Fruit fly (Drosophila melanogaster) whole organism, embryonic: ENCODE data around the gene beta4GalNAcTB.

ENCODE experiments used
- Bdp1 ChIP-seq: fragments of 200-800 bp; sonication (Bioruptor generic); optimal IDR thresholded peaks from 3 replicates; lab custom pipeline; 2016; ENCODE audit warnings: missing biosample characterization, missing genetic modification characterization
- CG11085 ChIP-seq: fragments of 200-800 bp; sonication (Bioruptor generic); IDR thresholded peaks from 2 replicates; pipeline ENCODE4 v1.3.6; 2022; ENCODE audit warnings: missing biosample characterization, missing genetic modification characterization
- CG11695 ChIP-seq: fragments of 200-800 bp; sonication (Bioruptor generic); IDR thresholded peaks from 3 replicates; pipeline ENCODE4 v1.3.6; 2022; ENCODE audit warnings: missing biosample characterization, missing genetic modification characterization
- CG13287 ChIP-seq: fragments of 200-800 bp; sonication (Bioruptor generic); IDR thresholded peaks from 2 replicates; pipeline ENCODE4 v1.3.6; 2022; ENCODE audit warnings: missing biosample characterization, missing genetic modification characterization; ENCODE audit not compliant: partially characterized antibody
- CG13894 ChIP-seq: fragments of 200-800 bp; sonication (Bioruptor generic); optimal IDR thresholded peaks from 3 replicates; lab custom pipeline; 2018; ENCODE audit warnings: missing biosample characterization, mild to moderate bottlenecking, missing genetic modification characterization, moderate library complexity
- CG16779 ChIP-seq: fragments of 200-800 bp; sonication (Bioruptor generic); IDR thresholded peaks from 2 replicates; pipeline ENCODE4 v1.3.6; 2022; ENCODE audit warnings: missing biosample characterization, missing genetic modification characterization
- CG16863 ChIP-seq: fragments of 200-800 bp; sonication (Bioruptor generic); optimal IDR thresholded peaks from 3 replicates; lab custom pipeline; 2016; ENCODE audit warnings: missing biosample characterization, missing genetic modification characterization
- CG17802 ChIP-seq: fragments of 200-800 bp; sonication (Bioruptor generic); optimal IDR thresholded peaks from 2 replicates; lab custom pipeline; 2018; ENCODE audit warnings: missing biosample characterization, mild to moderate bottlenecking, missing genetic modification characterization, moderate library complexity
- CG18764 ChIP-seq: fragments of 200-800 bp; sonication (Bioruptor generic); optimal IDR thresholded peaks from 3 replicates; lab custom pipeline; 2016; ENCODE audit warnings: missing biosample characterization, missing genetic modification characterization
- CG30403 ChIP-seq: fragments of 200-800 bp; sonication (Bioruptor generic); optimal IDR thresholded peaks from 3 replicates; lab custom pipeline; 2016; ENCODE audit warnings: missing biosample characterization, missing genetic modification characterization
- CG31224 ChIP-seq: fragments of 200-800 bp; sonication (Bioruptor generic); IDR thresholded peaks from 2 replicates; pipeline ENCODE4 v1.3.6; 2022; ENCODE audit warnings: missing biosample characterization, missing genetic modification characterization
- CG42726 ChIP-seq: fragments of 200-800 bp; sonication (Bioruptor generic); IDR thresholded peaks from 2 replicates; pipeline ENCODE4 v1.3.6; 2022; ENCODE audit warnings: missing biosample characterization, missing genetic modification characterization; ENCODE audit not compliant: partially characterized antibody
- CG4617 ChIP-seq: fragments of 200-800 bp; sonication (Bioruptor generic); optimal IDR thresholded peaks from 3 replicates; lab custom pipeline; 2016; ENCODE audit warnings: missing biosample characterization, missing genetic modification characterization, borderline replicate concordance
- CG6765 ChIP-seq: fragments of 200-800 bp; sonication (Bioruptor generic); optimal IDR thresholded peaks from 3 replicates; lab custom pipeline; 2017; ENCODE audit warnings: missing biosample characterization, mild to moderate bottlenecking, missing genetic modification characterization
- CG6791 ChIP-seq: fragments of 200-800 bp; sonication (Bioruptor generic); IDR thresholded peaks from 3 replicates; pipeline ENCODE4 v1.3.6; 2022; ENCODE audit warnings: missing biosample characterization, missing genetic modification characterization; ENCODE audit not compliant: partially characterized antibody
- CG7372 ChIP-seq: fragments of 200-800 bp; sonication (Bioruptor generic); IDR thresholded peaks from 2 replicates; pipeline ENCODE4 v1.3.6; 2022; ENCODE audit warnings: missing biosample characterization, missing genetic modification characterization
- CG8478 ChIP-seq: fragments of >200 bp; optimal IDR thresholded peaks from 2 replicates; lab custom pipeline; 2018
- CG8944 ChIP-seq: fragments of 200-800 bp; sonication (Bioruptor generic); optimal IDR thresholded peaks from 3 replicates; lab custom pipeline; 2016; ENCODE audit warnings: missing biosample characterization, missing genetic modification characterization
- CG9797 ChIP-seq: fragments of 200-800 bp; sonication (Bioruptor generic); optimal IDR thresholded peaks from 3 replicates; lab custom pipeline; 2018; ENCODE audit warnings: missing biosample characterization, mild to moderate bottlenecking, missing genetic modification characterization
- Chrac-16 ChIP-seq: fragments of 200-800 bp; sonication (Bioruptor generic); optimal IDR thresholded peaks from 3 replicates; lab custom pipeline; 2016; ENCODE audit warnings: missing biosample characterization, missing genetic modification characterization
- D ChIP-seq, 2 experiments: fragments of 200-800 bp in 1 of 2; fragments of >200 bp in 1 of 2; sonication (Bioruptor generic) in 1 of 2; optimal IDR thresholded peaks; 2 replicates in 1 of 2; 3 replicates in 1 of 2; lab custom pipeline; 2017; ENCODE audit warnings: mild to moderate bottlenecking in 1 of 2, missing biosample characterization in 1 of 2, missing genetic modification characterization in 1 of 2, missing genetic modification reagents in 1 of 2
- Dip2 ChIP-seq: fragments of 200-800 bp; sonication (Bioruptor generic); IDR thresholded peaks from 2 replicates; pipeline ENCODE4 v1.3.6; 2022; ENCODE audit warnings: missing biosample characterization, missing genetic modification characterization
- Dref ChIP-seq: fragments of 200-800 bp; sonication (Bioruptor generic); IDR thresholded peaks from 2 replicates; pipeline ENCODE4 v1.3.6; 2022; ENCODE audit warnings: missing biosample characterization, missing genetic modification characterization
- E2f2 ChIP-seq: fragments of 200-800 bp; sonication (Bioruptor generic); IDR thresholded peaks from 2 replicates; pipeline ENCODE4 v1.3.6; 2022; ENCODE audit warnings: missing biosample characterization, missing genetic modification characterization
- HLH54F ChIP-seq: fragments of 200-800 bp; sonication (Bioruptor generic); optimal IDR thresholded peaks from 3 replicates; lab custom pipeline; 2016; ENCODE audit warnings: missing biosample characterization, missing genetic modification characterization
- Lpt ChIP-seq: fragments of >200 bp; optimal IDR thresholded peaks from 2 replicates; lab custom pipeline; 2018; ENCODE audit warnings: missing biosample characterization, missing genetic modification characterization
- MESR4 ChIP-seq: fragments of 200-800 bp; sonication (Bioruptor generic); optimal IDR thresholded peaks from 2 replicates; lab custom pipeline; 2018; ENCODE audit warnings: missing biosample characterization, mild to moderate bottlenecking, missing genetic modification characterization, moderate library complexity
- Myb ChIP-seq: fragments of 200-800 bp; sonication (Bioruptor generic); optimal IDR thresholded peaks from 2 replicates; lab custom pipeline; 2016; ENCODE audit warnings: missing biosample characterization, missing genetic modification characterization
- Nf-YA ChIP-seq: fragments of 200-800 bp; sonication (Bioruptor generic); IDR thresholded peaks from 2 replicates; pipeline ENCODE4 v1.3.6; 2022; ENCODE audit warnings: missing biosample characterization, missing genetic modification characterization
- Nf-YC ChIP-seq: fragments of 200-800 bp; optimal IDR thresholded peaks from 3 replicates; lab custom pipeline; 2019; ENCODE audit warnings: missing biosample characterization, mild to moderate bottlenecking, missing genetic modification characterization, moderate library complexity
- Poxn ChIP-seq: fragments of 200-800 bp; sonication (Bioruptor generic); IDR thresholded peaks from 2 replicates; pipeline ENCODE4 v1.3.6; 2022; ENCODE audit warnings: missing biosample characterization, missing genetic modification characterization
- Spps ChIP-seq: fragments of 200-800 bp; sonication (Bioruptor generic); optimal IDR thresholded peaks from 2 replicates; lab custom pipeline; 2018; ENCODE audit warnings: missing biosample characterization, mild to moderate bottlenecking, missing genetic modification characterization
- ab ChIP-seq: fragments of 200-800 bp; sonication (Bioruptor generic); optimal IDR thresholded peaks from 2 replicates; lab custom pipeline; 2016; ENCODE audit warnings: missing biosample characterization, missing genetic modification characterization
- cad ChIP-seq: fragments of >200 bp; optimal IDR thresholded peaks from 2 replicates; lab custom pipeline; 2017; ENCODE audit warnings: missing biosample characterization, missing genetic modification characterization
- ci ChIP-seq: fragments of 200-800 bp; sonication (Bioruptor generic); IDR thresholded peaks from 3 replicates; pipeline ENCODE4 v1.3.6; 2022; ENCODE audit warnings: missing biosample characterization, missing genetic modification characterization
- dimm ChIP-seq: fragments of 200-800 bp; sonication (Bioruptor generic); IDR thresholded peaks from 2 replicates; pipeline ENCODE4 v1.3.6; 2022; ENCODE audit warnings: missing biosample characterization, missing genetic modification characterization
- disco-r ChIP-seq: fragments of 200-800 bp; sonication (Bioruptor generic); optimal IDR thresholded peaks from 2 replicates; lab custom pipeline; 2016; ENCODE audit warnings: missing biosample characterization, missing genetic modification characterization
- dmrt99B ChIP-seq: fragments of 200-800 bp; sonication (Bioruptor generic); optimal IDR thresholded peaks from 2 replicates; lab custom pipeline; 2018; ENCODE audit warnings: missing biosample characterization, mild to moderate bottlenecking, missing genetic modification characterization, moderate library complexity
- ewg ChIP-seq: fragments of 200-800 bp; sonication (Bioruptor generic); optimal IDR thresholded peaks from 3 replicates; lab custom pipeline; 2017; ENCODE audit warnings: mild to moderate bottlenecking, missing biosample characterization, missing genetic modification reagents, missing genetic modification characterization
- fd102C ChIP-seq: fragments of 200-800 bp; sonication (Bioruptor generic); optimal IDR thresholded peaks from 2 replicates; lab custom pipeline; 2018; ENCODE audit warnings: missing biosample characterization, mild to moderate bottlenecking, missing genetic modification characterization, moderate library complexity
- fru ChIP-seq: fragments of >200 bp; optimal IDR thresholded peaks from 2 replicates; lab custom pipeline; 2017
- ind ChIP-seq: fragments of 200-800 bp; sonication (Bioruptor generic); optimal IDR thresholded peaks from 3 replicates; lab custom pipeline; 2016; ENCODE audit warnings: missing biosample characterization, missing genetic modification characterization
- lola ChIP-seq, 3 experiments: fragments of >200 bp in 2 of 3; fragments of 200-800 bp in 1 of 3; sonication (Bioruptor generic) in 1 of 3; optimal IDR thresholded peaks; 2 replicates each; lab custom pipeline; 2017 to 2019; ENCODE audit warnings: missing biosample characterization in 3 of 3, missing genetic modification characterization in 3 of 3, mild to moderate bottlenecking in 1 of 3, moderate library complexity in 1 of 3
- maf-S ChIP-seq: fragments of 200-800 bp; sonication (Bioruptor generic); optimal IDR thresholded peaks from 2 replicates; lab custom pipeline; 2016; ENCODE audit warnings: missing biosample characterization, missing genetic modification characterization
- pzg ChIP-seq: fragments of 200-800 bp; sonication (Bioruptor generic); optimal IDR thresholded peaks from 3 replicates; lab custom pipeline; 2018; ENCODE audit warnings: missing biosample characterization, mild to moderate bottlenecking, missing genetic modification characterization, moderate library complexity
- row ChIP-seq: fragments of 200-800 bp; sonication (Bioruptor generic); IDR thresholded peaks from 3 replicates; pipeline ENCODE4 v1.3.6; 2022; ENCODE audit warnings: missing biosample characterization, missing genetic modification characterization
- run ChIP-seq: fragments of 200-800 bp; sonication (Bioruptor generic); optimal IDR thresholded peaks from 3 replicates; lab custom pipeline; 2018; ENCODE audit warnings: missing biosample characterization, mild to moderate bottlenecking, missing genetic modification characterization
- sens ChIP-seq: fragments of 200-800 bp; sonication (Bioruptor generic); peaks from one replicate; lab custom pipeline; 2016; ENCODE audit warnings: missing biosample characterization, missing genetic modification characterization
- shn ChIP-seq: fragments of 200-800 bp; sonication (Bioruptor generic); optimal IDR thresholded peaks from 3 replicates; lab custom pipeline; 2016; ENCODE audit warnings: missing biosample characterization, missing genetic modification characterization
- sisA ChIP-seq: fragments of 200-800 bp; sonication (Bioruptor generic); IDR thresholded peaks from 2 replicates; pipeline ENCODE4 v1.3.6; 2022; ENCODE audit warnings: missing biosample characterization, missing genetic modification characterization
- vfl ChIP-seq: fragments of 200-800 bp; sonication (Bioruptor generic); optimal IDR thresholded peaks from 2 replicates; lab custom pipeline; 2016; ENCODE audit warnings: missing biosample characterization, missing genetic modification characterization
- zfh1 ChIP-seq: fragments of 200-800 bp; sonication (Bioruptor generic); IDR thresholded peaks from 3 replicates; pipeline ENCODE4 v1.3.6; 2022; ENCODE audit warnings: missing biosample characterization, missing genetic modification characterization

beta4GalNAcTB gene

DNA sequence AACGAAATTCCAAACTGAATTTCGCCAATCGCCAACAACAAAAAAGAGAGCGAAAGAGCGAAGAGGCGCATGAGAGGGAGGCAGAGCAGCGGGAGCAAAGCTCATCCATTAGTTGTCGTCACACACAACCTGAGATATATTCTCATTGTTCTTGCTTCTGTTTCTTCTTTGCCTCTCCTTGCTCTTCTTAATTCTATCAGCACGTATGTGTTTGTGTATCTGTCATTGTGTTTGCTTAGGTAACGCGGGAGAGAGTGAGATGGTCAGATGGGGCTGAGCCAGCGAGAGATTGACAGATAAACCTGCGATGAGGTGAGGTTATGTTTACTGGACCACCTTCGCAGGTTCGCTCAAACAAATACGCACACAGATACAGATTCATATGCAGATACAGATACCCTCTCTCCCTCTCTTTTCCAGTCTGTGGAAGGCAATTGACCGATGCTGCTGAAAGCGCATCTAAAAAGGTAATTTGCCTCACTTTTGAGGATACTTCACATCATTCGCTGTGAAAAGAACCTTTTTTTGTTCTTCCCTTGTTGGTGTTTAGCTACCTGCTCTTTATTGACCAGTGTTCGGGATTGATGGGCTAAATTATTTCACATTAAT lies 40.3 kb upstream of the beta4GalNAcTB start (continued):
- TF ChIP-seq Nf-YA (GFP tag; lab: Robert Waterston, UW) (no peak), CG42726 (GFP tag; lab: Robert Waterston, UW) (no peak), CG8478 (lab: Kevin White, UChicago) (no peak), dmrt99B (no peak), CG30403 (GFP tag; lab: Kevin White, UChicago) (no peak), fru (lab: Kevin White, UChicago) (no peak), CG9797 (GFP tag; lab: Kevin White, UChicago) (no peak), Chrac-16 (GFP tag; lab: Kevin White, UChicago) (no peak), CG7372 (no peak), lola (GFP tag; optimal IDR thresholded peaks at IDR 0.05; lab: Kevin White, UChicago) (no peak), run (tag; lab: Kevin White, UChicago) (no peak), Lpt (no peak), CG13894 (tag; lab: Kevin White, UChicago) (peak; percentile 49), dimm (GFP tag; lab: Robert Waterston, UW) (no peak), ab (GFP tag; lab: Kevin White, UChicago) (no peak), CG13287 (GFP tag; lab: Robert Waterston, UW) (no peak), CG6791 (GFP tag; lab: Robert Waterston, UW) (no peak), CG8944 (GFP tag; lab: Kevin White, UChicago) (no peak), sisA (GFP tag; lab: Robert Waterston, UW) (no peak), Spps (tag; lab: Kevin White, UChicago) (no peak), zfh1 (no peak), Dref (GFP tag; lab: Robert Waterston, UW) (no peak), row (GFP tag; lab: Robert Waterston, UW) (no peak), disco-r (GFP tag; lab: Kevin White, UChicago) (no peak), HLH54F (GFP tag; lab: Kevin White, UChicago) (no peak), ci (GFP tag; lab: Robert Waterston, UW) (peak; percentile 64), maf-S (GFP tag; lab: Kevin White, UChicago) (no peak), Bdp1 (no peak), D (optimal IDR thresholded peaks at IDR 0.05; lab: Kevin White, UChicago) (no peak), D (GFP tag; optimal IDR thresholded peaks at IDR 0.05; lab: Kevin White, UChicago) (no peak), sens (GFP tag; lab: Kevin White, UChicago) (peak; percentile 31), CG18764 (no peak), ind (GFP tag; lab: Kevin White, UChicago) (no peak), vfl (GFP tag; lab: Kevin White, UChicago) (no peak), Dip2 (GFP tag; lab: Robert Waterston, UW) (no peak), pzg (GFP tag; lab: Kevin White, UChicago) (no peak), shn (GFP tag; lab: Kevin White, UChicago) (no peak), MESR4 (no peak), cad (GFP tag; lab: Kevin White, UChicago) (peak; percentile 63), Myb (GFP tag; lab: Kevin White, UChicago) (no peak), CG16863 (GFP tag; lab: Kevin White, UChicago) (no peak), CG16779 (GFP tag; lab: Robert Waterston, UW) (no peak), Nf-YC (tag; lab: Kevin White, UChicago) (no peak), CG11695 (GFP tag; lab: Robert Waterston, UW) (no peak), CG31224 (GFP tag; lab: Robert Waterston, UW) (no peak), CG17802 (tag; lab: Kevin White, UChicago) (no peak), Poxn (GFP tag; lab: Robert Waterston, UW) (no peak), fd102C (no peak), ewg (no peak), CG11085 (no peak), E2f2 (GFP tag; lab: Robert Waterston, UW) (no peak), CG4617 (GFP tag; lab: Kevin White, UChicago) (no peak), CG6765 (GFP tag; lab: Kevin White, UChicago) (no peak)
